Fruit fly (Drosophila melanogaster) whole organism, wandering third instar larva: Measurements from ENCODE around the gene Unc50.

ENCODE experiments used
- Abd-B ChIP-seq: fragments of >200 bp; optimal IDR thresholded peaks from 2 replicates; lab custom pipeline; 2017; ENCODE audit warnings: missing biosample characterization, missing genetic modification characterization
- CG32264 ChIP-seq: fragments of 200-800 bp; sonication (Bioruptor generic); optimal IDR thresholded peaks from 2 replicates; lab custom pipeline; 2016; ENCODE audit warnings: missing biosample characterization, missing genetic modification characterization
- CG9705 ChIP-seq: fragments of 200-800 bp; sonication (Bioruptor generic); optimal IDR thresholded peaks from 2 replicates; lab custom pipeline; 2018; ENCODE audit warnings: missing biosample characterization, mild to moderate bottlenecking, missing genetic modification characterization
- CrebA ChIP-seq: fragments of 200-800 bp; sonication (Bioruptor generic); optimal IDR thresholded peaks from 2 replicates; lab custom pipeline; 2016; ENCODE audit warnings: missing biosample characterization, mild to moderate bottlenecking, missing genetic modification characterization, borderline replicate concordance
- Dfd ChIP-seq: fragments of >200 bp; optimal IDR thresholded peaks from 2 replicates; lab custom pipeline; 2017; ENCODE audit warnings: missing biosample characterization, missing genetic modification characterization
- Dif ChIP-seq: fragments of 200-275, 200-300 bp; sonication (Bioruptor generic); optimal IDR thresholded peaks from 2 replicates; lab custom pipeline; 2018; ENCODE audit warnings: missing biosample characterization, missing genetic modification characterization; ENCODE audit not compliant: partially characterized antibody
- GATAd ChIP-seq: sonication (Bioruptor generic); optimal IDR thresholded peaks from 2 replicates; lab custom pipeline; 2016; ENCODE audit warnings: missing biosample characterization, missing genetic modification characterization
- HLH106 ChIP-seq: fragments of 200-800 bp; optimal IDR thresholded peaks from 3 replicates; lab custom pipeline; 2019; ENCODE audit warnings: missing biosample characterization, mild to moderate bottlenecking, missing genetic modification characterization, moderate library complexity
- Hnf4 ChIP-seq: fragments of 200-800 bp; sonication (Bioruptor generic); optimal IDR thresholded peaks from 2 replicates; lab custom pipeline; 2016; ENCODE audit warnings: missing biosample characterization, mild to moderate bottlenecking, missing genetic modification characterization
- Hr83 ChIP-seq: fragments of 200-300 bp; sonication (Bioruptor generic); optimal IDR thresholded peaks from 2 replicates; lab custom pipeline; 2016; ENCODE audit warnings: missing biosample characterization, mild to moderate bottlenecking, missing genetic modification characterization, moderate library complexity; ENCODE audit not compliant: poor library complexity, severe bottlenecking
- Jra ChIP-seq: sonication (Bioruptor generic); optimal IDR thresholded peaks from 2 replicates; lab custom pipeline; 2016; ENCODE audit warnings: missing biosample characterization, missing genetic modification characterization
- Mio ChIP-seq: sonication (Bioruptor generic); optimal IDR thresholded peaks from 2 replicates; lab custom pipeline; 2016; ENCODE audit warnings: missing biosample characterization, missing genetic modification characterization
- Myc ChIP-seq: fragments of >200 bp; optimal IDR thresholded peaks from 2 replicates; lab custom pipeline; 2017
- OdsH ChIP-seq: fragments of 200-800 bp; sonication (Bioruptor generic); optimal IDR thresholded peaks from 2 replicates; lab custom pipeline; 2016; ENCODE audit warnings: missing biosample characterization, mild to moderate bottlenecking, missing genetic modification characterization
- Rel ChIP-seq, 2 experiments: fragments of 200-800 bp; sonication (Bioruptor generic) in 1 of 2; optimal IDR thresholded peaks; 2 replicates in 1 of 2; 3 replicates in 1 of 2; lab custom pipeline; 2016 to 2019; ENCODE audit warnings: mild to moderate bottlenecking in 2 of 2, missing biosample characterization in 2 of 2, missing genetic modification characterization in 2 of 2, moderate library complexity in 1 of 2
- Sp1 ChIP-seq: fragments of 200-800 bp; sonication (Bioruptor generic); optimal IDR thresholded peaks from 3 replicates; lab custom pipeline; 2019; ENCODE audit warnings: missing biosample characterization, mild to moderate bottlenecking, missing genetic modification characterization, moderate library complexity
- Vsx2 ChIP-seq: fragments of 200-300, 225-300 bp; sonication (Bioruptor generic); optimal IDR thresholded peaks from 2 replicates; lab custom pipeline; 2018; ENCODE audit warnings: missing biosample characterization, missing genetic modification characterization; ENCODE audit not compliant: partially characterized antibody
- br ChIP-seq: fragments of 200-800 bp; sonication (Bioruptor generic); optimal IDR thresholded peaks from 2 replicates; lab custom pipeline; 2016; ENCODE audit warnings: missing biosample characterization, missing genetic modification characterization
- brk ChIP-seq: fragments of 200-800 bp; sonication (Bioruptor generic); optimal IDR thresholded peaks from 2 replicates; lab custom pipeline; 2016; ENCODE audit warnings: missing biosample characterization, mild to moderate bottlenecking, missing genetic modification characterization
- dl ChIP-seq, 2 experiments: fragments of 175-275, 200-275 bp in 1 of 2; fragments of 200-275 bp in 1 of 2; sonication (Bioruptor generic); optimal IDR thresholded peaks; lab custom pipeline; 2018; ENCODE audit warnings: mild to moderate bottlenecking in 2 of 2, missing biosample characterization in 2 of 2, missing genetic modification characterization in 2 of 2, moderate library complexity in 2 of 2; ENCODE audit not compliant: partially characterized antibody in 2 of 2, insufficient read depth in 1 of 2
- dmrt93B ChIP-seq: fragments of 200-800 bp; sonication (Bioruptor generic); optimal IDR thresholded peaks from 2 replicates; lab custom pipeline; 2018; ENCODE audit warnings: missing biosample characterization, mild to moderate bottlenecking, missing genetic modification characterization
- dsf ChIP-seq: sonication (Bioruptor generic); optimal IDR thresholded peaks from 2 replicates; lab custom pipeline; 2016; ENCODE audit warnings: missing biosample characterization, missing genetic modification characterization, borderline replicate concordance
- ey ChIP-seq: fragments of 200-800 bp; sonication (Bioruptor generic); optimal IDR thresholded peaks from 2 replicates; lab custom pipeline; 2016; ENCODE audit warnings: missing biosample characterization, missing genetic modification characterization
- foxo ChIP-seq, 2 experiments: fragments of 200-800 bp; sonication (Bioruptor generic); optimal IDR thresholded peaks; 2 replicates in 1 of 2; 3 replicates in 1 of 2; lab custom pipeline; 2016 to 2017; ENCODE audit warnings: missing biosample characterization in 2 of 2, missing genetic modification characterization in 2 of 2
- fru ChIP-seq: fragments of 200-800 bp; sonication (Bioruptor generic); optimal IDR thresholded peaks from 3 replicates; lab custom pipeline; 2016; ENCODE audit warnings: missing biosample characterization, mild to moderate bottlenecking, missing genetic modification characterization
- h ChIP-seq: fragments of 200-800 bp; sonication (Bioruptor generic); optimal IDR thresholded peaks from 3 replicates; lab custom pipeline; 2016; ENCODE audit warnings: missing biosample characterization, mild to moderate bottlenecking, missing genetic modification characterization
- jim ChIP-seq: fragments of 175-275, 200-325 bp; sonication (Bioruptor generic); optimal IDR thresholded peaks from 2 replicates; lab custom pipeline; 2016; ENCODE audit warnings: missing biosample characterization, mild to moderate bottlenecking, missing genetic modification characterization
- lola ChIP-seq: fragments of >200 bp; optimal IDR thresholded peaks from 2 replicates; lab custom pipeline; 2017; ENCODE audit warnings: missing biosample characterization, missing genetic modification characterization
- psq ChIP-seq: fragments of 200-800 bp; sonication (Bioruptor generic); optimal IDR thresholded peaks from 3 replicates; lab custom pipeline; 2017; ENCODE audit warnings: missing biosample characterization, mild to moderate bottlenecking, missing genetic modification characterization, moderate library complexity
- rgr ChIP-seq: fragments of 200-800 bp; sonication (Bioruptor generic); optimal IDR thresholded peaks from 3 replicates; lab custom pipeline; 2016; ENCODE audit warnings: missing biosample characterization, mild to moderate bottlenecking, missing genetic modification characterization
- sage ChIP-seq: fragments of 200-800 bp; sonication (Bioruptor generic); optimal IDR thresholded peaks from 2 replicates; lab custom pipeline; 2016; ENCODE audit warnings: missing biosample characterization, mild to moderate bottlenecking, missing genetic modification characterization
- sv ChIP-seq: fragments of 200-800 bp; sonication (Bioruptor generic); optimal IDR thresholded peaks from 3 replicates; lab custom pipeline; 2016; ENCODE audit warnings: missing biosample characterization, missing genetic modification characterization
- tai ChIP-seq: sonication (Bioruptor generic); optimal IDR thresholded peaks from 2 replicates; lab custom pipeline; 2016; ENCODE audit warnings: missing biosample characterization, missing genetic modification characterization
- usp ChIP-seq: fragments of >200 bp; optimal IDR thresholded peaks from 2 replicates; lab custom pipeline; 2017; ENCODE audit warnings: missing biosample characterization, missing genetic modification characterization
- woc ChIP-seq: sonication (Bioruptor generic); optimal IDR thresholded peaks from 2 replicates; lab custom pipeline; 2016; ENCODE audit warnings: missing biosample characterization, mild to moderate bottlenecking, missing genetic modification characterization

Gene Unc50

dm6 chr3R:8650741-8651140 lies 25.7 kb downstream of the Unc50 start, which contains the start of the genes Mkk4 and SLIRP2:
Gene Mkk4 (minus strand): TSS chr3R:8650796.
Gene SLIRP2 (plus strand): TSS chr3R:8651084.
- TF ChIP-seq HLH106 (peak; percentile 99), h (GFP tag; lab: Kevin White, UChicago) (peak; percentile 99), Hr83 (GFP tag; lab: Kevin White, UChicago) (peak; percentile 91), sv (GFP tag; lab: Kevin White, UChicago) (peak; percentile 99), foxo (GFP tag; optimal IDR thresholded peaks at IDR 0.05; lab: Kevin White, UChicago) (peak; percentile 95 to 99), Abd-B (GFP tag; lab: Kevin White, UChicago) (no peak), Rel (GFP tag; optimal IDR thresholded peaks at IDR 0.05; lab: Kevin White, UChicago) (peak; percentile 89), Rel (tag; optimal IDR thresholded peaks at IDR 0.05; lab: Kevin White, UChicago) (peak; percentile 90), psq (GFP tag; lab: Kevin White, UChicago) (peak; percentile 96), tai (GFP tag; lab: Kevin White, UChicago) (no peak), jim (GFP tag; lab: Kevin White, UChicago) (peak; percentile 64), GATAd (GFP tag; lab: Kevin White, UChicago) (peak; percentile 95), usp (no peak), ey (GFP tag; lab: Kevin White, UChicago) (peak; percentile 99), Dif (GFP tag; lab: Kevin White, UChicago) (no peak), Hnf4 (GFP tag; lab: Kevin White, UChicago) (peak; percentile 99), Mio (peak; percentile 89), fru (GFP tag; lab: Kevin White, UChicago) (peak; percentile 98), CrebA (GFP tag; lab: Kevin White, UChicago) (no peak), dsf (peak; percentile 95), Jra (GFP tag; lab: Kevin White, UChicago) (peak; percentile 96), lola (no peak), rgr (peak; percentile 99), dmrt93B (GFP tag; lab: Kevin White, UChicago) (peak; percentile 98), Sp1 (peak; percentile 98), br (GFP tag; lab: Kevin White, UChicago) (peak; percentile 99), Myc (no peak), brk (peak; percentile 95), Dfd (GFP tag; lab: Kevin White, UChicago) (peak; percentile 54), sage (GFP tag; lab: Kevin White, UChicago) (peak; percentile 97), CG32264 (GFP tag; lab: Kevin White, UChicago) (peak; percentile 96), Vsx2 (GFP tag; lab: Kevin White, UChicago) (no peak), CG9705 (GFP tag; lab: Kevin White, UChicago) (peak; percentile 98), OdsH (peak; percentile 98), woc (peak; percentile 99)

DNA sequence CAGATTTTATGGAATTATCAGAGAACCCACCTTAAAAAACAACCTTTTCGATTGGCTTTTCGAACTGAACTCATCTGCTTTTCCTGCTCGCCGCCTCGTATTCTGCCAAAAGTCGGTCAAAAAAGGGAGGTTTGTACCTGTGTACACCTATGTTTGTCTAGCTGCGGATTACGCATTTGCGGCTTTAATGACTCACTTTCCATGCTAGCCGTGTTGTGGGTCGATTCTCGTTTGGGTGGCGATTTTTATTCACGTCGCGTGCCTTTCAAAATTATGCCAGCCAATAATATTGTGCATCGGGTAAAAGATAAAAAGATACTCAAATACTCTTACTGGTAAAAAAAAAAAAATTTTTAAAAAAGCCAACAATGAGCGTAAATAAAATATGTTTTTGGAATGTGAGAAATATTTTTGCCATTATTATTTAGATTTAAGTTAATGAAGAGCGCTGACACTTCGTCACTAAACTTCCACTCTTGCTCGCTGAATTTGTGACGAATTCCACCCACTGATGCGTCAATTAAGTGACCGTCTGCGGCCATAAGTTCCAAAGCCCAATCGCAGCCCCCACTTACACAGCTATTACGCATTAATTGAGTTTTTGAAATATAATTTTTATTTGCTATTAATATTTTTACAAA lies 30.7 kb downstream of the Unc50 start, which contains the start of gene Cyp313b1:
Cyp313b1 (minus strand) TSS at position 71 of the 641 bp plus-strand sequence.
- TF ChIP-seq h (GFP tag; lab: Kevin White, UChicago) (peak; percentile 24), br (GFP tag; lab: Kevin White, UChicago) (no peak)

dm6 chr3R:8642376-8642966 lies 33.9 kb downstream of the Unc50 start:
- peak; percentile 23 for TF ChIP-seq brk
- no peak for TF ChIP-seq h (GFP tag; lab: Kevin White, UChicago)

- no peak for TF ChIP-seq sv (GFP tag; lab: Kevin White, UChicago)
- no peak for TF ChIP-seq Vsx2 (GFP tag; lab: Kevin White, UChicago)
- no peak for TF ChIP-seq Mio
- TF ChIP-seq dl (GFP tag; optimal IDR thresholded peaks at IDR 0.05; lab: Kevin White, UChicago; ENCODE audit: insufficient read depth in 1 of 2, partially characterized antibody in 2 of 2) = no peak
- no peak for TF ChIP-seq sage (GFP tag; lab: Kevin White, UChicago)
- TF ChIP-seq dsf = no peak
- TF ChIP-seq GATAd (GFP tag; lab: Kevin White, UChicago) = no peak
- TF ChIP-seq dmrt93B (GFP tag; lab: Kevin White, UChicago) = no peak
- TF ChIP-seq ey (GFP tag; lab: Kevin White, UChicago) = no peak
- TF ChIP-seq Rel (GFP tag; optimal IDR thresholded peaks at IDR 0.05; lab: Kevin White, UChicago) = no peak
- no peak for TF ChIP-seq Rel (tag; optimal IDR thresholded peaks at IDR 0.05; lab: Kevin White, UChicago)
- TF ChIP-seq CG32264 (GFP tag; lab: Kevin White, UChicago) = no peak
- TF ChIP-seq CG9705 (GFP tag; lab: Kevin White, UChicago) = no peak
These were observed 37.8 kb downstream of the Unc50 start for dm6 chr3R:8638629-8639028.
